Fruit fly (Drosophila melanogaster) whole organism: ENCODE data around the gene Alp12.

ENCODE experiments used
- psq ChIP-seq: fragments of >200 bp; optimal IDR thresholded peaks from 2 replicates; lab custom pipeline; 2017
- usp ChIP-seq: fragments of >200 bp; optimal IDR thresholded peaks from 2 replicates; lab custom pipeline; 2017; ENCODE audit warnings: missing biosample characterization, missing genetic modification characterization, mixed read lengths

DNA sequence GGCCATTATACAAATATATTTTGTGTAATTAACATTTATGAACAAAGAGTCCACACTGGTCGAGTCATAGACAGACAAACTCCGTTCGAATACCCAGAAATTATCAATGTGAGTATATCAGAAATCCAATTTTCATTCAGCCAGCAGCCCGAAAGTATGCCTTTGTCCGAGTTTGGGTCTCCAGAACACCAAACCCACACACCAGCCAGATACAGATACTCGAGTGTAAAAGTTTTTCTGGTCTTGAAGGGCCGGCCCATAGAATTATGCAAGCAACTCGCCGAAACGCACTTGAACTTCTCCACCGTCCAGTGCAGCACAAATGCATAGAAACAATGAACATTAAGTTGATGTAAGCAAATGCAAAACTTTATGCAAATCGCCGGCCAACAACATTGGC, 45.2 kb upstream of the Alp12 start:
- TF ChIP-seq usp (GFP tag; lab: Kevin White, UChicago) (no peak), psq (no peak)
